Fruit fly (Drosophila melanogaster) whole organism, embryonic: Measurements from ENCODE around the gene CG14258.

Experiments
- Atf-2 ChIP-seq: fragments of 200-800 bp; sonication (Bioruptor generic); optimal IDR thresholded peaks from 2 replicates; lab custom pipeline; 2016; ENCODE audit warnings: missing biosample characterization, missing genetic modification characterization
- CG10565 ChIP-seq: fragments of 200-800 bp; sonication (Bioruptor generic); optimal IDR thresholded peaks from 3 replicates; lab custom pipeline; 2016; ENCODE audit warnings: missing biosample characterization, mild to moderate bottlenecking, missing genetic modification characterization
- CG10654 ChIP-seq: fragments of 200-800 bp; sonication (Bioruptor generic); optimal IDR thresholded peaks from 2 replicates; lab custom pipeline; 2016; ENCODE audit warnings: missing biosample characterization, missing genetic modification characterization
- CG11504 ChIP-seq: fragments of 200-800 bp; sonication (Bioruptor generic); optimal IDR thresholded peaks from 3 replicates; lab custom pipeline; 2019; ENCODE audit warnings: missing biosample characterization, mild to moderate bottlenecking, missing genetic modification characterization, moderate library complexity
- CG12236 ChIP-seq: fragments of 200-800 bp; sonication (Bioruptor generic); optimal IDR thresholded peaks from 2 replicates; lab custom pipeline; 2016; ENCODE audit warnings: missing biosample characterization, missing genetic modification characterization
- CG14050 ChIP-seq: fragments of 200-800 bp; sonication (Bioruptor generic); IDR thresholded peaks from 3 replicates; pipeline ENCODE4 v1.3.6; 2022; ENCODE audit warnings: missing biosample characterization, missing genetic modification characterization
- CG14710 ChIP-seq: fragments of 200-800 bp; sonication (Bioruptor generic); optimal IDR thresholded peaks from 3 replicates; lab custom pipeline; 2019; ENCODE audit warnings: missing biosample characterization, mild to moderate bottlenecking, missing genetic modification characterization, moderate library complexity
- CG14965 ChIP-seq: fragments of 200-800 bp; sonication (Bioruptor generic); optimal IDR thresholded peaks from 2 replicates; lab custom pipeline; 2016; ENCODE audit warnings: missing biosample characterization, missing genetic modification characterization, borderline replicate concordance
- CG15479 ChIP-seq: fragments of 200-800 bp; sonication (Bioruptor generic); optimal IDR thresholded peaks from 3 replicates; lab custom pipeline; 2019; ENCODE audit warnings: missing biosample characterization, mild to moderate bottlenecking, missing genetic modification characterization, moderate library complexity
- CG15601 ChIP-seq: fragments of 200-800 bp; sonication (Bioruptor generic); optimal IDR thresholded peaks from 3 replicates; lab custom pipeline; 2019; ENCODE audit warnings: missing biosample characterization, mild to moderate bottlenecking, missing genetic modification characterization, moderate library complexity
- CG1647 ChIP-seq: fragments of 200-800 bp; sonication (Bioruptor generic); optimal IDR thresholded peaks from 3 replicates; lab custom pipeline; 2016; ENCODE audit warnings: missing biosample characterization, missing genetic modification characterization
- CG16813 ChIP-seq: fragments of 200-800 bp; sonication (Bioruptor generic); IDR thresholded peaks from 3 replicates; pipeline ENCODE4 v1.3.6; 2022; ENCODE audit warnings: missing biosample characterization, missing genetic modification characterization; ENCODE audit not compliant: partially characterized antibody
- CG17359 ChIP-seq: fragments of 200-800 bp; sonication (Bioruptor generic); optimal IDR thresholded peaks from 3 replicates; lab custom pipeline; 2018; ENCODE audit warnings: missing biosample characterization, mild to moderate bottlenecking, missing genetic modification characterization, moderate library complexity
- CG17912 ChIP-seq: fragments of 200-800 bp; sonication (Bioruptor generic); optimal IDR thresholded peaks from 2 replicates; lab custom pipeline; 2018; ENCODE audit warnings: missing biosample characterization, mild to moderate bottlenecking, missing genetic modification characterization
- CG2202 ChIP-seq: fragments of 200-800 bp; sonication (Bioruptor generic); optimal IDR thresholded peaks from 2 replicates; lab custom pipeline; 2018; ENCODE audit warnings: missing biosample characterization, mild to moderate bottlenecking, missing genetic modification characterization
- CG2712 ChIP-seq: fragments of 200-800 bp; optimal IDR thresholded peaks from 3 replicates; lab custom pipeline; 2019; ENCODE audit warnings: missing biosample characterization, mild to moderate bottlenecking, missing genetic modification characterization, moderate library complexity
- CG2875 ChIP-seq: fragments of 200-800 bp; sonication (Bioruptor generic); optimal IDR thresholded peaks from 2 replicates; lab custom pipeline; 2017; ENCODE audit warnings: missing biosample characterization, mild to moderate bottlenecking, missing genetic modification characterization, missing genetic modification reagents
- CG3065 ChIP-seq: fragments of 200-800 bp; sonication (Bioruptor generic); optimal IDR thresholded peaks from 2 replicates; lab custom pipeline; 2016; ENCODE audit warnings: missing biosample characterization, missing genetic modification characterization
- CG31388 ChIP-seq: fragments of 200-800 bp; sonication (Bioruptor generic); optimal IDR thresholded peaks from 2 replicates; lab custom pipeline; 2016; ENCODE audit warnings: missing biosample characterization, missing genetic modification characterization
- CG32767 ChIP-seq: fragments of 200-800 bp; sonication (Bioruptor generic); IDR thresholded peaks from 2 replicates; pipeline ENCODE4 v1.3.6; 2022; ENCODE audit warnings: missing biosample characterization, missing genetic modification characterization
- CG4707 ChIP-seq: fragments of 200-800 bp; sonication (Bioruptor generic); optimal IDR thresholded peaks from 2 replicates; lab custom pipeline; 2018; ENCODE audit warnings: missing biosample characterization, mild to moderate bottlenecking, missing genetic modification characterization, moderate library complexity
- CG4854 ChIP-seq: fragments of 200-800 bp; sonication (Bioruptor generic); optimal IDR thresholded peaks from 2 replicates; lab custom pipeline; 2016; ENCODE audit warnings: missing biosample characterization, missing genetic modification characterization, inconsistent platforms
- CG6765 ChIP-seq: fragments of 200-800 bp; sonication (Bioruptor generic); optimal IDR thresholded peaks from 3 replicates; lab custom pipeline; 2017; ENCODE audit warnings: missing biosample characterization, mild to moderate bottlenecking, missing genetic modification characterization
- CG6791 ChIP-seq: fragments of 200-800 bp; sonication (Bioruptor generic); IDR thresholded peaks from 3 replicates; pipeline ENCODE4 v1.3.6; 2022; ENCODE audit warnings: missing biosample characterization, missing genetic modification characterization; ENCODE audit not compliant: partially characterized antibody
- CG7839 ChIP-seq: fragments of 200-800 bp; sonication (Bioruptor generic); optimal IDR thresholded peaks from 3 replicates; lab custom pipeline; 2018; ENCODE audit warnings: missing biosample characterization, mild to moderate bottlenecking, missing genetic modification characterization, moderate library complexity
- CG8359 ChIP-seq: fragments of 200-800 bp; sonication (Bioruptor generic); optimal IDR thresholded peaks from 2 replicates; lab custom pipeline; 2017; ENCODE audit warnings: missing biosample characterization, mild to moderate bottlenecking, missing genetic modification characterization, borderline replicate concordance
- CG8388 ChIP-seq: fragments of 200-800 bp; sonication (Bioruptor generic); optimal IDR thresholded peaks from 2 replicates; lab custom pipeline; 2019; ENCODE audit warnings: missing biosample characterization, mild to moderate bottlenecking, missing genetic modification characterization, moderate library complexity
- CG8478 ChIP-seq: fragments of >200 bp; optimal IDR thresholded peaks from 2 replicates; lab custom pipeline; 2018
- CG9727 ChIP-seq: fragments of 200-800 bp; sonication (Bioruptor generic); optimal IDR thresholded peaks from 3 replicates; lab custom pipeline; 2017; ENCODE audit warnings: missing biosample characterization, mild to moderate bottlenecking, missing genetic modification characterization
- CG9876 ChIP-seq: fragments of 200-800 bp; sonication (Bioruptor generic); optimal IDR thresholded peaks from 2 replicates; lab custom pipeline; 2016; ENCODE audit warnings: missing biosample characterization, missing genetic modification characterization
- Doc3 ChIP-seq: fragments of 200-800 bp; sonication (Bioruptor generic); IDR thresholded peaks from 3 replicates; pipeline ENCODE4 v1.3.6; 2022; ENCODE audit warnings: missing biosample characterization, missing genetic modification characterization; ENCODE audit not compliant: partially characterized antibody
- Eip74EF ChIP-seq, 2 experiments: fragments of 200-800 bp in 1 of 2; fragments of >200 bp in 1 of 2; sonication (Bioruptor generic) in 1 of 2; optimal IDR thresholded peaks; 2 replicates each; lab custom pipeline; 2017 to 2019; ENCODE audit warnings: missing biosample characterization in 2 of 2, missing genetic modification characterization in 2 of 2, mild to moderate bottlenecking in 1 of 2, moderate library complexity in 1 of 2
- Fer3 ChIP-seq: fragments of 200-800 bp; sonication (Bioruptor generic); optimal IDR thresholded peaks from 2 replicates; lab custom pipeline; 2018; ENCODE audit warnings: missing biosample characterization, mild to moderate bottlenecking, missing genetic modification characterization, moderate library complexity
- HLH3B ChIP-seq: fragments of 200-800 bp; sonication (Bioruptor generic); IDR thresholded peaks from 2 replicates; pipeline ENCODE4 v1.3.6; 2022; ENCODE audit warnings: missing biosample characterization, missing genetic modification characterization
- NK7.1 ChIP-seq: fragments of 200-800 bp; sonication (Bioruptor generic); optimal IDR thresholded peaks from 3 replicates; lab custom pipeline; 2016; ENCODE audit warnings: missing biosample characterization, missing genetic modification characterization
- Nf-YC ChIP-seq: fragments of 200-800 bp; optimal IDR thresholded peaks from 3 replicates; lab custom pipeline; 2019; ENCODE audit warnings: missing biosample characterization, mild to moderate bottlenecking, missing genetic modification characterization, moderate library complexity
- Pdp1 ChIP-seq, 2 experiments: fragments of 200-800 bp; sonication (Bioruptor generic); optimal IDR thresholded peaks; 3 replicates each; lab custom pipeline; 2016; ENCODE audit warnings: missing biosample characterization in 2 of 2, missing genetic modification characterization in 2 of 2, mild to moderate bottlenecking in 1 of 2, moderate library complexity in 1 of 2
- cas ChIP-seq: fragments of 200-800 bp; sonication (Bioruptor generic); IDR thresholded peaks from 2 replicates; pipeline ENCODE4 v1.3.6; 2022; ENCODE audit warnings: missing biosample characterization, missing genetic modification characterization
- dm ChIP-seq: fragments of 200-800 bp; sonication (Bioruptor generic); optimal IDR thresholded peaks from 3 replicates; lab custom pipeline; 2016; ENCODE audit warnings: missing biosample characterization, missing genetic modification characterization
- fru ChIP-seq: fragments of >200 bp; optimal IDR thresholded peaks from 2 replicates; lab custom pipeline; 2017
- gcm ChIP-seq: fragments of 200-800 bp; sonication (Bioruptor generic); optimal IDR thresholded peaks from 2 replicates; lab custom pipeline; 2019; ENCODE audit warnings: missing biosample characterization, mild to moderate bottlenecking, missing genetic modification characterization, moderate library complexity
- grn ChIP-seq: fragments of 200-800 bp; sonication (Bioruptor generic); optimal IDR thresholded peaks from 3 replicates; lab custom pipeline; 2017; ENCODE audit warnings: missing biosample characterization, missing genetic modification characterization
- h ChIP-seq: fragments of >200 bp; optimal IDR thresholded peaks from 2 replicates; lab custom pipeline; 2017
- ind ChIP-seq: fragments of 200-800 bp; sonication (Bioruptor generic); optimal IDR thresholded peaks from 3 replicates; lab custom pipeline; 2016; ENCODE audit warnings: missing biosample characterization, missing genetic modification characterization
- kay ChIP-seq: fragments of 200-800 bp; sonication (Bioruptor generic); optimal IDR thresholded peaks from 2 replicates; lab custom pipeline; 2016; ENCODE audit warnings: missing biosample characterization, missing genetic modification characterization
- otp ChIP-seq: fragments of 200-800 bp; sonication (Bioruptor generic); IDR thresholded peaks from 3 replicates; pipeline ENCODE4, ENCODE4 v1.3.6; 2022; ENCODE audit warnings: missing biosample characterization, missing genetic modification characterization
- sc ChIP-seq, 3 experiments: fragments of >200 bp in 2 of 3; fragments of 200-800 bp in 1 of 3; sonication (Bioruptor generic) in 1 of 3; optimal IDR thresholded peaks; 2 replicates in 2 of 3; 3 replicates in 1 of 3; lab custom pipeline; 2017; ENCODE audit warnings: mild to moderate bottlenecking in 1 of 3, missing biosample characterization in 1 of 3, missing genetic modification characterization in 1 of 3, missing genetic modification reagents in 1 of 3
- scrt ChIP-seq: fragments of 200-800 bp; sonication (Bioruptor generic); optimal IDR thresholded peaks from 2 replicates; lab custom pipeline; 2018; ENCODE audit warnings: missing biosample characterization, mild to moderate bottlenecking, missing genetic modification characterization, moderate library complexity
- sob ChIP-seq: fragments of 200-800 bp; sonication (Bioruptor generic); IDR thresholded peaks from 2 replicates; pipeline ENCODE4 v1.3.6; 2022; ENCODE audit warnings: missing biosample characterization, missing genetic modification characterization
- toy ChIP-seq: fragments of 200-800 bp; sonication (Bioruptor generic); IDR thresholded peaks from 2 replicates; pipeline ENCODE4 v1.3.6; 2022; ENCODE audit warnings: missing biosample characterization, missing genetic modification characterization
- vvl ChIP-seq: fragments of 200-800 bp; sonication (Bioruptor generic); IDR thresholded peaks from 2 replicates; pipeline ENCODE4 v1.3.6; 2022; ENCODE audit warnings: missing biosample characterization, missing genetic modification characterization

CG14258 gene

DNA sequence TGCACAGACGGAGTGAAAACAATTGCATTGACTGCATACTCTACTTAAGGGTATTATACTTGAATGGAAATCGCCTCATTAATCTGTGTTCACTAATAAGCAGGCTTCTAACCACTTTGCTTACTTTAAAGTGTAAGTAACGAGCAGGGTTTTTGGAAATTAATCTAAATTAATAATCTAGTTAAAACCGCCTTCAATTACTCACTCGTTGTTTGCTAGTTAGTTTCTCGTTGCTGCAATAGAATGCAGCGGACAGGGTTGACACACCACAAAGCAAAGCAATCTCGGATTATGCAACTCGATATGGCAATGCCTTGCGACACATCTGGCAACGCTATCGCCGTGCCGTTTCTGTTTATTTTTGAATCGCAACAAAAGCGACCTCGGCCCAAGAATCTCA, 47.0 kb downstream of the CG14258 start (continued):
- TF ChIP-seq CG17359 (tag; lab: Kevin White, UChicago) = peak; percentile 15
- no peak for TF ChIP-seq toy (GFP tag; lab: Robert Waterston, UW)
- no peak for TF ChIP-seq sc (optimal IDR thresholded peaks at IDR 0.05; lab: Kevin White, UChicago)
- no peak for TF ChIP-seq sc (GFP tag; optimal IDR thresholded peaks at IDR 0.05; lab: Kevin White, UChicago)
- no peak for TF ChIP-seq CG1647 (GFP tag; lab: Kevin White, UChicago)
- TF ChIP-seq CG31388 = no peak
- TF ChIP-seq HLH3B (GFP tag; lab: Robert Waterston, UW) = no peak
- no peak for TF ChIP-seq CG9876 (GFP tag; lab: Kevin White, UChicago)
- no peak for TF ChIP-seq grn (GFP tag; lab: Kevin White, UChicago)
- TF ChIP-seq Nf-YC (tag; lab: Kevin White, UChicago) = no peak
- TF ChIP-seq CG9727 (GFP tag; lab: Kevin White, UChicago) = no peak
- TF ChIP-seq CG3065 (GFP tag; lab: Kevin White, UChicago) = no peak
- TF ChIP-seq CG17912 (GFP tag; lab: Kevin White, UChicago) = no peak
- no peak for TF ChIP-seq CG14965 (GFP tag; lab: Kevin White, UChicago)
- TF ChIP-seq CG8388 (GFP tag; lab: Kevin White, UChicago) = peak; percentile 1
- no peak for TF ChIP-seq CG12236 (GFP tag; lab: Kevin White, UChicago)
- no peak for TF ChIP-seq gcm (GFP tag; lab: Kevin White, UChicago)
- TF ChIP-seq fru (lab: Kevin White, UChicago) = no peak
- no peak for TF ChIP-seq Atf-2
- no peak for TF ChIP-seq CG6765
- TF ChIP-seq CG14050 (GFP tag; lab: Robert Waterston, UW) = no peak
- TF ChIP-seq NK7.1 (GFP tag; lab: Kevin White, UChicago) = no peak
- no peak for TF ChIP-seq CG2712
- TF ChIP-seq CG2202 (tag; lab: Kevin White, UChicago) = no peak
- no peak for TF ChIP-seq scrt (GFP tag; lab: Kevin White, UChicago)
- peak; percentile 38; the same call in 1 of the 3 replicates for TF ChIP-seq CG6791 (GFP tag; lab: Robert Waterston, UW)
- no peak for TF ChIP-seq CG8359 (GFP tag; lab: Kevin White, UChicago)
- no peak for TF ChIP-seq otp (GFP tag; lab: Robert Waterston, UW)
- TF ChIP-seq CG2875 (GFP tag; lab: Kevin White, UChicago) = no peak
- no peak for TF ChIP-seq CG32767 (GFP tag; lab: Robert Waterston, UW)
- peak in 1 of 2 experiments; percentile 84 for TF ChIP-seq Pdp1 (GFP tag; optimal IDR thresholded peaks at IDR 0.05; lab: Kevin White, UChicago)
- peak; percentile 4 for TF ChIP-seq CG14710 (tag; lab: Kevin White, UChicago)
- TF ChIP-seq dm = no peak
- TF ChIP-seq CG10654 (GFP tag; lab: Kevin White, UChicago) = no peak
- TF ChIP-seq Doc3 = no peak
- TF ChIP-seq CG4854 = no peak
- no peak for TF ChIP-seq sob
- TF ChIP-seq h (lab: Kevin White, UChicago) = no peak
- no peak for TF ChIP-seq cas (GFP tag; lab: Robert Waterston, UW)
- TF ChIP-seq CG15601 (tag; lab: Kevin White, UChicago) = no peak
- TF ChIP-seq ind (GFP tag; lab: Kevin White, UChicago) = no peak
- TF ChIP-seq Fer3 = no peak
- no peak for TF ChIP-seq CG16813 (GFP tag; lab: Robert Waterston, UW)
- TF ChIP-seq vvl (GFP tag; lab: Robert Waterston, UW) = no peak
- no peak for TF ChIP-seq CG7839 (tag; lab: Kevin White, UChicago)
- no peak for TF ChIP-seq CG15479
- peak; percentile 21 for TF ChIP-seq CG11504
- TF ChIP-seq kay (GFP tag; lab: Kevin White, UChicago) = no peak
- no peak for TF ChIP-seq Eip74EF (GFP tag; optimal IDR thresholded peaks at IDR 0.05; lab: Kevin White, UChicago)
- no peak for TF ChIP-seq CG10565 (GFP tag; lab: Kevin White, UChicago)
- no peak for TF ChIP-seq CG8478 (lab: Kevin White, UChicago)
- TF ChIP-seq CG4707 = no peak
